Fruit fly (Drosophila melanogaster): Measurements from ENCODE around the gene CG9123.

Gene CG9123

DNA sequence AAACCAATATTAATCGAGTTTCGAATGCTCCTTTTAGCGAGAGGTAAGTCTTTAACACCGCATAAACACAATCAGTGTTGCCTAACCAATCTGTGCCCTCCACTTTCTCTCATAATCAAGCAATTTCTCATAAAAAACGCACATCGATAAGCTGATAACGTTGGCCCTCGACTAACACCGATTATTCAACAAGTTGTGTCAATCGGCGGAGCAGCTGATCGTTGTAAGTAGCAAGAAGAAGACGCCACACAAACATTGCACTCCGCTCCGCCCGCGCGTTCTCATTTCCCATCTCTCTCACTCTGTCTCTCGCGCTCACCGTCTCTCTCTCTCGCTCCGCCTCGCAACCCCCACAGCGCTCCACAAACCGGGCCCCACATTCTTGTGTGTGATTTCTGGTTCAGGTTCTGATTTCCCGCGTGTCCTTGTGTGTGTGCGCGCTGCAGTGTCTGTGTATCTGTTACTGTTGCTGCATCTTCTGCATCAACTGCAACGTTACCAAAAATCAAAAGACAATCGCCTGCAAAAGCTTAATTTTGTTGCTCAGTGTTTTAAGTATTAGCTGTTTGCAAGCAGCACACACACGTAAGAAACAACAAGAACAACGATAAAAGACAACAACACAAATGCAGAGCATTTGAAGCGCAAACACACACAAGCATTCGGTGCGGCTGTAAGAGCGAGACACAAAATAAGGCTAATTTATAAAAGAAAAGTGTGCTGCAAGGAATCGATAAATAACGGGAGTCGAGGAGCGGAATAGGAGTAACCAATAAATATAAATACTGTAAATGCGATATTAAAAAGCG, 8.6 kb downstream of the CG9123 start, which contains the start of the genes CG9114 and HDAC6 (continued):
- TF ChIP-seq esg (GFP tag; conservative IDR thresholded peaks at IDR 0.05) (no peak), ttk (GFP tag; IDR thresholded peaks at IDR 0.05) (peak; percentile 39; the same call in 1 of the 2 replicates), CG1233 (GFP tag; optimal IDR thresholded peaks at IDR 0.05) (no peak), tap (tag; optimal IDR thresholded peaks at IDR 0.05) (no peak), Dref (GFP tag; IDR thresholded peaks at IDR 0.05) (peak; percentile 74), pita (GFP tag; optimal IDR thresholded peaks at IDR 0.05) (no peak), Hand (GFP tag; optimal IDR thresholded peaks at IDR 0.05) (no peak), MESR4 (GFP tag; optimal IDR thresholded peaks at IDR 0.05) (peak; percentile 65), ems (GFP tag; optimal IDR thresholded peaks at IDR 0.05) (no peak), CG4360 (GFP tag; IDR thresholded peaks at IDR 0.05) (peak; percentile 57), HLH4C (GFP tag; IDR thresholded peaks at IDR 0.05; ENCODE audit: partially characterized antibody) (peak; percentile 93), repo (GFP tag; optimal IDR thresholded peaks at IDR 0.05) (no peak), insv (GFP tag; optimal IDR thresholded peaks at IDR 0.05) (no peak), kay (GFP tag; optimal IDR thresholded peaks at IDR 0.05) (no peak), CG7271 (tag; optimal IDR thresholded peaks at IDR 0.05) (no peak), wek (GFP tag; optimal IDR thresholded peaks at IDR 0.05) (no peak), Sin3A (optimal IDR thresholded peaks at IDR 0.05) (peak; percentile 83), abd-A (tag; optimal IDR thresholded peaks at IDR 0.05) (no peak), onecut (GFP tag; IDR thresholded peaks at IDR 0.05) (no peak; the same call in 1 of the 2 replicates), Dp (GFP tag; optimal IDR thresholded peaks at IDR 0.05) (peak; percentile 74), HLHmδ (GFP tag; optimal IDR thresholded peaks at IDR 0.05) (peak; percentile 7), gt (GFP tag; IDR thresholded peaks at IDR 0.05) (no peak), CG31441 (GFP tag; IDR thresholded peaks at IDR 0.05) (0 out of 2 replicates have a peak, but pooled peaks have one; percentile 13), sob (GFP tag; IDR thresholded peaks at IDR 0.05) (no peak), CG13624 (GFP tag; optimal IDR thresholded peaks at IDR 0.05) (peak; percentile 15), seq (GFP tag; IDR thresholded peaks at IDR 0.05) (no peak), CG9727 (GFP tag; optimal IDR thresholded peaks at IDR 0.05) (peak; percentile 41), org-1 (GFP tag; optimal IDR thresholded peaks at IDR 0.05) (no peak), CG14050 (GFP tag; IDR thresholded peaks at IDR 0.05) (no peak), row (GFP tag; IDR thresholded peaks at IDR 0.05) (peak; percentile 15; the same call in 1 of the 3 replicates), Doc2 (GFP tag; IDR thresholded peaks at IDR 0.05) (no peak), klu (GFP tag; IDR thresholded peaks at IDR 0.05) (no peak), lbe (GFP tag; optimal IDR thresholded peaks at IDR 0.05) (no peak), BEAF-32 (GFP tag; optimal IDR thresholded peaks at IDR 0.05) (peak; percentile 83), sr (GFP tag; IDR thresholded peaks at IDR 0.05) (peak; percentile 81), sens (GFP tag) (peak; percentile 86), CG12299 (tag; optimal IDR thresholded peaks at IDR 0.05) (no peak), CG10462 (GFP tag; optimal IDR thresholded peaks at IDR 0.05) (no peak), mirr (GFP tag; optimal IDR thresholded peaks at IDR 0.05) (no peak), CG15479 (GFP tag; optimal IDR thresholded peaks at IDR 0.05) (no peak), CG7556 (GFP tag; optimal IDR thresholded peaks at IDR 0.05) (no peak), Dll (GFP tag; IDR thresholded peaks at IDR 0.05; ENCODE audit: partially characterized antibody) (peak; percentile 93), pho (GFP tag; optimal IDR thresholded peaks at IDR 0.05) (no peak), bowl (GFP tag; IDR thresholded peaks at IDR 0.05) (no peak), tup (GFP tag; optimal IDR thresholded peaks at IDR 0.05) (no peak), ro (GFP tag; IDR thresholded peaks at IDR 0.05) (no peak), CG12659 (GFP tag; optimal IDR thresholded peaks at IDR 0.05) (peak; percentile 31), C15 (GFP tag; IDR thresholded peaks at IDR 0.05) (no peak), E2f2 (GFP tag; IDR thresholded peaks at IDR 0.05) (peak; percentile 79), Ets97D (GFP tag; optimal IDR thresholded peaks at IDR 0.05) (peak; percentile 6), disco-r (GFP tag; optimal IDR thresholded peaks at IDR 0.05) (no peak)

Measured in whole organism, embryonic.